Worm (Caenorhabditis elegans) whole organism, L1 larva: ENCODE measurements around the gene F31D5.7.

ENCODE experiments used
- ceh-88 ChIP-seq: fragments of 200-800 bp; sonication (Bioruptor generic); IDR thresholded peaks from 2 replicates; pipeline ENCODE4 v1.3.6; 2022; ENCODE audit warnings: missing genetic modification characterization, missing compliant biosample characterization
- fkh-10 ChIP-seq: sonication (generic microtip); optimal IDR thresholded peaks from 2 replicates; lab custom pipeline; 2017; ENCODE audit warnings: missing biosample characterization, missing genetic modification reagents, missing genetic modification characterization
- fos-1 ChIP-seq: fragments of 150-350 bp; optimal IDR thresholded peaks from 2 replicates; lab custom pipeline; 2014; ENCODE audit warnings: missing biosample characterization, missing genetic modification characterization
- lin-14 ChIP-seq: fragments of 200-800 bp; sonication (Bioruptor generic); optimal IDR thresholded peaks from 2 replicates; lab custom pipeline; 2018; ENCODE audit warnings: mild to moderate bottlenecking, missing genetic modification characterization, moderate library complexity, missing compliant biosample characterization
- mdl-1 ChIP-seq, 2 experiments: fragments of 150-350 bp; optimal IDR thresholded peaks; 2 replicates each; lab custom pipeline; 2014 to 2017; ENCODE audit warnings: missing biosample characterization in 2 of 2, missing genetic modification characterization in 2 of 2, inconsistent platforms in 1 of 2
- mef-2 ChIP-seq: fragments of 150-350 bp; optimal IDR thresholded peaks from 2 replicates; lab custom pipeline; 2014; ENCODE audit warnings: missing biosample characterization, missing genetic modification characterization
- unc-62 ChIP-seq: fragments of 150-350 bp; optimal IDR thresholded peaks from 2 replicates; lab custom pipeline; 2014; ENCODE audit warnings: missing biosample characterization, missing genetic modification reagents, missing genetic modification characterization

ce11 chrII:4215318-4215717 lies 4.1 kb downstream of the F31D5.7 start, which contains the start of gene F31D5.2:
- TF ChIP-seq unc-62, result no peak
- TF ChIP-seq mef-2 (tag; lab: Kevin White, UChicago), result no peak
- TF ChIP-seq fos-1 (tag; lab: Kevin White, UChicago), result no peak
- TF ChIP-seq mdl-1 (tag; optimal IDR thresholded peaks at IDR 0.05; lab: Kevin White, UChicago), result no peak
- TF ChIP-seq ceh-88 (GFP tag; lab: Robert Waterston, UW), result no peak
- TF ChIP-seq lin-14 (GFP tag; lab: Kevin White, UChicago), result no peak
- TF ChIP-seq fkh-10 (GFP tag; lab: Kevin White, UChicago), result no peak
